Fruit fly (Drosophila melanogaster) whole organism: Measurements from ENCODE around the gene CG5062.

ENCODE experiments used
- CG8478 ChIP-seq: fragments of >200 bp; optimal IDR thresholded peaks from 2 replicates; lab custom pipeline; 2018; ENCODE audit warnings: inconsistent platforms
- Dll ChIP-seq: fragments of >200 bp; optimal IDR thresholded peaks from 2 replicates; lab custom pipeline; 2017
- EcR ChIP-seq, 2 experiments: fragments of >200 bp; optimal IDR thresholded peaks; 2 replicates each; lab custom pipeline; 2017; ENCODE audit warnings: missing biosample characterization in 2 of 2, missing genetic modification characterization in 2 of 2, missing genetic modification reagents in 2 of 2
- pan ChIP-seq: fragments of >200 bp; optimal IDR thresholded peaks from 2 replicates; lab custom pipeline; 2017

DNA sequence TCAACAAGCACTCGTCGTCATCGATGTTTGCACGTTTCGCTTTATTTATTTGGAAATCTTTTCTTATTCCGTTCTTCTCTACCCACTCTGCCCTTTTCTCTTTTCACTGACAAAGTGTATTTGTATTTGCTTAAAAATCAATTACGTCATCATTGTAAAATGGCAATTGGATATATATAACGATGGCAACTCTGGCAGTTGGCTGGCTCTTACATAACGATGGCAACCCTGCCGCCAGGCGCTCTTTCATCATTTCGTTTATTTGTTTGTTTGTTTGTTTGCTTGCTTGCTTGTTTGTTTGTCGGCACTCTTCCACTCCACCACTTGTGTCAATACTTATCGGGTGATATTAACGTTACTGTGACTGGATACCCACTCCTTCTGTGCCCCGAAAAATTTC is 14.0 kb downstream of the CG5062 start:
- TF ChIP-seq CG8478 (lab: Kevin White, UChicago) (no peak), Dll (lab: Kevin White, UChicago) (no peak), EcR (GFP tag; optimal IDR thresholded peaks at IDR 0.05; lab: Kevin White, UChicago) (no peak), pan (no peak)
